Worm (Caenorhabditis elegans) whole organism, mixed stage, embryonic: ENCODE measurements around the gene pdl-1.

Source experiments
- M03D4.4 ChIP-seq: sonication (generic microtip); optimal IDR thresholded peaks from 2 replicates; lab custom pipeline; 2017; ENCODE audit warnings: mild to moderate bottlenecking, missing genetic modification characterization, missing compliant biosample characterization
- bed-3 ChIP-seq: fragments of 200-800 bp; sonication (Bioruptor generic); optimal IDR thresholded peaks from 3 replicates; lab custom pipeline; 2018; ENCODE audit warnings: mild to moderate bottlenecking, missing genetic modification characterization, moderate library complexity, missing compliant biosample characterization
- ceh-39 ChIP-seq: fragments of 150-350 bp; optimal IDR thresholded peaks from 2 replicates; lab custom pipeline; 2014; ENCODE audit warnings: missing biosample characterization, missing genetic modification characterization
- ceh-43 ChIP-seq: fragments of 200-800 bp; sonication (Bioruptor generic); optimal IDR thresholded peaks from 2 replicates; lab custom pipeline; 2018; ENCODE audit warnings: mild to moderate bottlenecking, missing genetic modification characterization, moderate library complexity, missing compliant biosample characterization
- ceh-83 ChIP-seq: fragments of 200-800 bp; sonication (Bioruptor generic); optimal IDR thresholded peaks from 2 replicates; lab custom pipeline; 2018; ENCODE audit warnings: mild to moderate bottlenecking, missing genetic modification characterization, missing compliant biosample characterization
- ces-1 ChIP-seq: fragments of 150-350 bp; optimal IDR thresholded peaks from 2 replicates; lab custom pipeline; 2014; ENCODE audit warnings: missing biosample characterization, missing genetic modification reagents, missing genetic modification characterization
- cnd-1 ChIP-seq: fragments of 200-800 bp; sonication (Bioruptor generic); optimal IDR thresholded peaks from 2 replicates; lab custom pipeline; 2018; ENCODE audit warnings: mild to moderate bottlenecking, missing genetic modification characterization, missing compliant biosample characterization
- hlh-1 ChIP-seq: fragments of 150-350 bp; optimal IDR thresholded peaks from 2 replicates; lab custom pipeline; 2014; ENCODE audit warnings: missing biosample characterization, missing genetic modification reagents, missing genetic modification characterization
- lin-13 ChIP-seq: fragments of 150-350 bp; optimal IDR thresholded peaks from 2 replicates; lab custom pipeline; 2014; ENCODE audit warnings: missing biosample characterization, missing genetic modification characterization
- lin-32 ChIP-seq: fragments of 200-800 bp; sonication (Bioruptor generic); optimal IDR thresholded peaks from 2 replicates; lab custom pipeline; 2018; ENCODE audit warnings: mild to moderate bottlenecking, missing genetic modification characterization, missing compliant biosample characterization
- lsy-2 ChIP-seq: fragments of 150-350 bp; optimal IDR thresholded peaks from 2 replicates; lab custom pipeline; 2014; ENCODE audit warnings: missing biosample characterization, missing genetic modification characterization
- mab-5 ChIP-seq: fragments of 150-350 bp; optimal IDR thresholded peaks from 2 replicates; lab custom pipeline; 2014; ENCODE audit warnings: missing biosample characterization, missing genetic modification characterization
- mls-2 ChIP-seq: sonication (generic microtip); optimal IDR thresholded peaks from 2 replicates; lab custom pipeline; 2016; ENCODE audit warnings: mild to moderate bottlenecking, missing genetic modification characterization, moderate library complexity, missing compliant biosample characterization
- nhr-12 ChIP-seq: fragments of 150-350 bp; optimal IDR thresholded peaks from 2 replicates; lab custom pipeline; 2014; ENCODE audit warnings: missing biosample characterization, missing genetic modification characterization
- nhr-2 ChIP-seq: fragments of 150-350 bp; optimal IDR thresholded peaks from 2 replicates; lab custom pipeline; 2014; ENCODE audit warnings: missing biosample characterization, missing genetic modification characterization
- nhr-237 ChIP-seq: fragments of 150-350 bp; optimal IDR thresholded peaks from 2 replicates; lab custom pipeline; 2014; ENCODE audit warnings: missing biosample characterization, missing genetic modification characterization
- nhr-28 ChIP-seq: fragments of 150-350 bp; optimal IDR thresholded peaks from 2 replicates; lab custom pipeline; 2014; ENCODE audit warnings: missing biosample characterization, missing genetic modification characterization
- nhr-76 ChIP-seq: sonication (generic microtip); optimal IDR thresholded peaks from 2 replicates; lab custom pipeline; 2017; ENCODE audit warnings: missing biosample characterization, missing genetic modification characterization
- pha-4 ChIP-seq: fragments of 150-350 bp; optimal IDR thresholded peaks from 2 replicates; lab custom pipeline; 2018; ENCODE audit warnings: missing biosample characterization, missing genetic modification reagents, missing genetic modification characterization
- sem-2 ChIP-seq: fragments of 200-800 bp; sonication (Bioruptor generic); optimal IDR thresholded peaks from 2 replicates; lab custom pipeline; 2018; ENCODE audit warnings: mild to moderate bottlenecking, missing genetic modification characterization, missing compliant biosample characterization
- snpc-4 ChIP-seq: fragments of 150-350 bp; optimal IDR thresholded peaks from 2 replicates; lab custom pipeline; 2014; ENCODE audit warnings: missing biosample characterization, missing genetic modification characterization
- sptf-1 ChIP-seq: sonication (generic microtip); optimal IDR thresholded peaks from 2 replicates; lab custom pipeline; 2017; ENCODE audit warnings: mild to moderate bottlenecking, missing genetic modification characterization, moderate library complexity, missing compliant biosample characterization
- tbx-8 ChIP-seq: fragments of 200-800 bp; sonication (Bioruptor generic); optimal IDR thresholded peaks from 2 replicates; lab custom pipeline; 2018; ENCODE audit warnings: mild to moderate bottlenecking, missing genetic modification characterization, moderate library complexity, missing compliant biosample characterization
- unc-120 ChIP-seq: sonication (generic microtip); optimal IDR thresholded peaks from 2 replicates; lab custom pipeline; 2017; ENCODE audit warnings: missing genetic modification characterization, missing compliant biosample characterization; ENCODE audit not compliant: poor library complexity, severe bottlenecking
- unc-62 ChIP-seq: fragments of 150-350 bp; optimal IDR thresholded peaks from 2 replicates; lab custom pipeline; 2014; ENCODE audit warnings: missing biosample characterization, missing genetic modification reagents, missing genetic modification characterization
- zip-8 ChIP-seq: fragments of 150-350 bp; optimal IDR thresholded peaks from 2 replicates; lab custom pipeline; 2014; ENCODE audit warnings: missing biosample characterization, missing genetic modification characterization
- ztf-11 ChIP-seq: fragments of 150-350 bp; optimal IDR thresholded peaks from 2 replicates; lab custom pipeline; 2014; ENCODE audit warnings: missing biosample characterization, missing genetic modification characterization

pdl-1 gene

ce11 chrII:7182630-7183029 is 971 bp upstream of the pdl-1 start:
- TF ChIP-seq unc-120, result peak; percentile 87
- TF ChIP-seq mls-2 (tag; lab: Kevin White, UChicago), result peak; percentile 7
- TF ChIP-seq hlh-1 (tag; lab: Kevin White, UChicago), result no peak
- peak; percentile 86 for TF ChIP-seq ces-1 (GFP tag; lab: Kevin White, UChicago)

ce11 chrII:7186117-7186516 is 2.5 kb downstream of the pdl-1 start:
- no peak for TF ChIP-seq lsy-2 (tag; lab: Kevin White, UChicago)
- TF ChIP-seq nhr-76 (tag; lab: Kevin White, UChicago), result no peak
- no peak for TF ChIP-seq mls-2 (tag; lab: Kevin White, UChicago)
- no peak for TF ChIP-seq nhr-28 (tag; lab: Kevin White, UChicago)
- TF ChIP-seq unc-62 (GFP tag; lab: Kevin White, UChicago), result no peak
- TF ChIP-seq tbx-8 (GFP tag; lab: Kevin White, UChicago), result no peak
- no peak for TF ChIP-seq snpc-4 (tag; lab: Kevin White, UChicago)
- TF ChIP-seq sptf-1, result no peak

ce11 chrII:7187110-7187509 is 3.5 kb downstream of the pdl-1 start, which contains the start of gene C27H5.6:
C27H5.6 (minus strand) TSS chrII:7187210.
- TF ChIP-seq ceh-43, result no peak
- no peak for TF ChIP-seq nhr-12 (tag; lab: Kevin White, UChicago)
- TF ChIP-seq nhr-2 (tag; lab: Kevin White, UChicago), result no peak
- no peak for TF ChIP-seq nhr-76 (tag; lab: Kevin White, UChicago)
- TF ChIP-seq sem-2 (GFP tag; lab: Kevin White, UChicago), result no peak
- no peak for TF ChIP-seq lsy-2 (tag; lab: Kevin White, UChicago)
- no peak for TF ChIP-seq unc-62 (GFP tag; lab: Kevin White, UChicago)
- TF ChIP-seq tbx-8 (GFP tag; lab: Kevin White, UChicago), result no peak
- TF ChIP-seq lin-32 (GFP tag; lab: Kevin White, UChicago), result no peak

ce11 chrII:7189120-7189519 is 5.5 kb downstream of the pdl-1 start, which contains the start of gene E04F6.4:
E04F6.4 (plus strand) TSS chrII:7189420.
- no peak for TF ChIP-seq mls-2 (tag; lab: Kevin White, UChicago)
- TF ChIP-seq snpc-4 (tag; lab: Kevin White, UChicago), result no peak
- TF ChIP-seq cnd-1 (tag; lab: Kevin White, UChicago), result no peak
- no peak for TF ChIP-seq ces-1 (GFP tag; lab: Kevin White, UChicago)
- no peak for TF ChIP-seq bed-3 (GFP tag; lab: Kevin White, UChicago)
- no peak for TF ChIP-seq zip-8 (tag; lab: Kevin White, UChicago)
- no peak for TF ChIP-seq unc-120
- no peak for TF ChIP-seq ceh-39 (tag; lab: Kevin White, UChicago)
- no peak for TF ChIP-seq nhr-237 (tag; lab: Kevin White, UChicago)

ce11 chrII:7195541-7195940 is 11.9 kb downstream of the pdl-1 start, which contains the start of gene acdh-12:
acdh-12 (minus strand) TSS chrII:7195641.
- TF ChIP-seq bed-3 (GFP tag; lab: Kevin White, UChicago) (no peak), ceh-43 (no peak), sptf-1 (no peak), mab-5 (tag; lab: Kevin White, UChicago) (no peak), ztf-11 (no peak), lin-13 (tag; lab: Kevin White, UChicago) (no peak), ces-1 (GFP tag; lab: Kevin White, UChicago) (no peak), pha-4 (no peak), tbx-8 (GFP tag; lab: Kevin White, UChicago) (no peak)

ce11 chrII:7196040-7196439 is 12.4 kb downstream of the pdl-1 start, which contains the start of gene maoc-1:
maoc-1 (plus strand) TSS chrII:7196276.
- TF ChIP-seq pha-4 (no peak), nhr-237 (tag; lab: Kevin White, UChicago) (no peak)

ce11 chrII:7197434-7197833 is 13.8 kb downstream of the pdl-1 start:
- TF ChIP-seq M03D4.4 (tag; lab: Kevin White, UChicago), result no peak
- TF ChIP-seq unc-62 (GFP tag; lab: Kevin White, UChicago), result no peak
- TF ChIP-seq nhr-237 (tag; lab: Kevin White, UChicago), result no peak
- TF ChIP-seq lsy-2 (tag; lab: Kevin White, UChicago), result no peak
- no peak for TF ChIP-seq ceh-83 (GFP tag; lab: Kevin White, UChicago)
- no peak for TF ChIP-seq zip-8 (tag; lab: Kevin White, UChicago)
- TF ChIP-seq lin-32 (GFP tag; lab: Kevin White, UChicago), result no peak
